Worm (Caenorhabditis elegans) whole organism, L1 larva: ENCODE results near the gene Y57G11B.8.

Experiments
- C16A3.4 ChIP-seq: fragments of 150-350 bp; optimal IDR thresholded peaks from 2 replicates; lab custom pipeline; 2014; ENCODE audit warnings: missing biosample characterization, missing genetic modification characterization
- C34B4.2 ChIP-seq: sonication (generic microtip); optimal IDR thresholded peaks from 2 replicates; lab custom pipeline; 2017; ENCODE audit warnings: mild to moderate bottlenecking, missing genetic modification characterization, missing compliant biosample characterization
- alr-1 ChIP-seq: fragments of 200-800 bp; sonication (Bioruptor generic); optimal IDR thresholded peaks from 2 replicates; lab custom pipeline; 2018; ENCODE audit warnings: borderline replicate concordance, mild to moderate bottlenecking, missing genetic modification characterization, missing compliant biosample characterization
- blmp-1 ChIP-seq: fragments of 150-350 bp; optimal IDR thresholded peaks from 2 replicates; lab custom pipeline; 2014; ENCODE audit warnings: missing biosample characterization, missing genetic modification characterization
- ceh-63 ChIP-seq: fragments of 200-800 bp; sonication (Bioruptor generic); optimal IDR thresholded peaks from 2 replicates; lab custom pipeline; 2018; ENCODE audit warnings: mild to moderate bottlenecking, missing genetic modification characterization, missing compliant biosample characterization
- ceh-8 ChIP-seq: fragments of 200-800 bp; sonication (Bioruptor generic); optimal IDR thresholded peaks from 2 replicates; lab custom pipeline; 2018; ENCODE audit warnings: mild to moderate bottlenecking, missing genetic modification characterization, moderate library complexity, missing compliant biosample characterization
- ceh-82 ChIP-seq, 3 experiments: fragments of 150-350 bp in 1 of 3; sonication (generic microtip) in 2 of 3; optimal IDR thresholded peaks; 2 replicates each; lab custom pipeline; 2014 to 2017; ENCODE audit warnings: missing biosample characterization in 3 of 3, missing genetic modification characterization in 3 of 3
- ceh-88 ChIP-seq: fragments of 200-800 bp; sonication (Bioruptor generic); IDR thresholded peaks from 2 replicates; pipeline ENCODE4 v1.3.6; 2022; ENCODE audit warnings: missing genetic modification characterization, missing compliant biosample characterization
- ceh-90 ChIP-seq: sonication (generic microtip); optimal IDR thresholded peaks from 2 replicates; lab custom pipeline; 2016; ENCODE audit warnings: missing genetic modification characterization, missing compliant biosample characterization
- ces-1 ChIP-seq: fragments of 150-350 bp; optimal IDR thresholded peaks from 2 replicates; lab custom pipeline; 2014; ENCODE audit warnings: missing biosample characterization, missing genetic modification reagents, missing genetic modification characterization
- dpl-1 ChIP-seq, 3 experiments: fragments of 150-350 bp in 2 of 3; sonication (generic microtip) in 1 of 3; optimal IDR thresholded peaks; 2 replicates each; lab custom pipeline; 2014 to 2017; ENCODE audit warnings: missing biosample characterization in 3 of 3, missing genetic modification characterization in 3 of 3, missing genetic modification reagents in 3 of 3
- dsc-1 ChIP-seq: sonication (generic microtip); optimal IDR thresholded peaks from 2 replicates; lab custom pipeline; 2016; ENCODE audit warnings: mild to moderate bottlenecking, missing genetic modification characterization, missing compliant biosample characterization
- efl-1 ChIP-seq, 4 experiments: fragments of 150-350 bp; optimal IDR thresholded peaks in 3 of 4; peaks in 1 of 4; 1 replicate in 1 of 4; 2 replicates in 3 of 4; lab custom pipeline; 2014; ENCODE audit warnings: missing biosample characterization in 2 of 4, missing genetic modification characterization in 2 of 4, missing genetic modification reagents in 2 of 4
- egl-13 ChIP-seq: sonication (generic microtip); optimal IDR thresholded peaks from 2 replicates; lab custom pipeline; 2016; ENCODE audit warnings: missing genotype, missing genetic modification reagents, missing genetic modification characterization, missing compliant biosample characterization
- elt-3 ChIP-seq, 6 experiments: fragments of 150-350 bp in 1 of 6; sonication (generic microtip); optimal IDR thresholded peaks; 2 replicates each; lab custom pipeline; 2017 to 2018; ENCODE audit warnings: missing biosample characterization in 6 of 6, missing genetic modification characterization in 6 of 6, inconsistent platforms in 1 of 6
- ets-5 ChIP-seq: fragments of 200-800 bp; sonication (Bioruptor generic); IDR thresholded peaks from 2 replicates; pipeline ENCODE4 v1.3.6; 2022; ENCODE audit warnings: missing genetic modification characterization, missing compliant biosample characterization
- fkh-4 ChIP-seq: sonication (generic microtip); optimal IDR thresholded peaks from 2 replicates; lab custom pipeline; 2016; ENCODE audit warnings: missing compliant biosample characterization, missing genetic modification characterization, borderline replicate concordance
- hlh-17 ChIP-seq: fragments of 200-800 bp; sonication (Bioruptor generic); optimal IDR thresholded peaks from 2 replicates; lab custom pipeline; 2018; ENCODE audit warnings: missing genetic modification characterization, mild to moderate bottlenecking, missing compliant biosample characterization, moderate library complexity, borderline replicate concordance
- isw-1 ChIP-seq: fragments of 200-800 bp; sonication (Bioruptor generic); IDR thresholded peaks from 2 replicates; pipeline ENCODE4 v1.3.6; 2022; ENCODE audit warnings: missing genetic modification characterization, missing compliant biosample characterization
- jun-1 ChIP-seq: fragments of 150-350 bp; optimal IDR thresholded peaks from 2 replicates; lab custom pipeline; 2014; ENCODE audit warnings: missing biosample characterization, missing genetic modification reagents, missing genetic modification characterization
- lin-14 ChIP-seq: fragments of 200-800 bp; sonication (Bioruptor generic); optimal IDR thresholded peaks from 2 replicates; lab custom pipeline; 2018; ENCODE audit warnings: mild to moderate bottlenecking, missing genetic modification characterization, moderate library complexity, missing compliant biosample characterization
- lin-35 ChIP-seq, 2 experiments: fragments of 150-350 bp; optimal IDR thresholded peaks; 2 replicates each; lab custom pipeline; 2014; ENCODE audit warnings: missing biosample characterization in 2 of 2, missing genetic modification characterization in 2 of 2, missing genetic modification reagents in 2 of 2
- lsy-2 ChIP-seq, 2 experiments: fragments of 150-350 bp; optimal IDR thresholded peaks; 2 replicates each; lab custom pipeline; 2014; ENCODE audit warnings: missing biosample characterization in 2 of 2, missing genetic modification characterization in 2 of 2
- mdl-1 ChIP-seq, 2 experiments: fragments of 150-350 bp; optimal IDR thresholded peaks; 2 replicates each; lab custom pipeline; 2014 to 2017; ENCODE audit warnings: missing biosample characterization in 2 of 2, missing genetic modification characterization in 2 of 2, inconsistent platforms in 1 of 2
- mep-1 ChIP-seq: fragments of 150-350 bp; optimal IDR thresholded peaks from 2 replicates; lab custom pipeline; 2014; ENCODE audit warnings: missing biosample characterization, missing genetic modification characterization
- nhr-28 ChIP-seq: fragments of 150-350 bp; optimal IDR thresholded peaks from 2 replicates; lab custom pipeline; 2014; ENCODE audit warnings: missing biosample characterization, missing genetic modification characterization
- nhr-76 ChIP-seq: sonication (generic microtip); optimal IDR thresholded peaks from 2 replicates; lab custom pipeline; 2017; ENCODE audit warnings: missing biosample characterization, missing genetic modification characterization
- nhr-85 ChIP-seq: sonication (generic microtip); peaks from one replicate; lab custom pipeline; 2016; ENCODE audit warnings: missing genetic modification characterization, inconsistent platforms, missing compliant biosample characterization
- nhr-90 ChIP-seq: sonication (generic microtip); optimal IDR thresholded peaks from 2 replicates; lab custom pipeline; 2016; ENCODE audit warnings: mild to moderate bottlenecking, missing genetic modification characterization, missing compliant biosample characterization; ENCODE audit not compliant: poor library complexity
- pqm-1 ChIP-seq: sonication (generic microtip); optimal IDR thresholded peaks from 3 replicates; lab custom pipeline; 2017; ENCODE audit warnings: missing biosample characterization, missing genetic modification characterization
- rnt-1 ChIP-seq: sonication (generic microtip); optimal IDR thresholded peaks from 2 replicates; lab custom pipeline; 2016; ENCODE audit warnings: mild to moderate bottlenecking, missing genetic modification characterization, moderate library complexity, missing compliant biosample characterization
- sptf-1 ChIP-seq: fragments of 150-350 bp; optimal IDR thresholded peaks from 2 replicates; lab custom pipeline; 2014; ENCODE audit warnings: missing biosample characterization, missing genetic modification characterization
- sup-37 ChIP-seq: fragments of 200-800 bp; sonication (Bioruptor generic); optimal IDR thresholded peaks from 2 replicates; lab custom pipeline; 2018; ENCODE audit warnings: mild to moderate bottlenecking, missing genetic modification characterization, missing compliant biosample characterization
- tlp-1 ChIP-seq: fragments of 150-350 bp; optimal IDR thresholded peaks from 2 replicates; lab custom pipeline; 2014; ENCODE audit warnings: missing biosample characterization, missing genetic modification characterization
- unc-98 ChIP-seq: fragments of 200-800 bp; sonication (Bioruptor generic); IDR thresholded peaks from 2 replicates; pipeline ENCODE4 v1.3.6; 2022; ENCODE audit warnings: missing genetic modification characterization, missing compliant biosample characterization
- zip-4 ChIP-seq: fragments of 200-800 bp; sonication (Bioruptor generic); optimal IDR thresholded peaks from 2 replicates; lab custom pipeline; 2018; ENCODE audit warnings: mild to moderate bottlenecking, missing genetic modification characterization, moderate library complexity, missing compliant biosample characterization
- ztf-11 ChIP-seq, 2 experiments: sonication (generic microtip); optimal IDR thresholded peaks; 2 replicates each; lab custom pipeline; 2016 to 2017; ENCODE audit warnings: missing genetic modification characterization in 2 of 2, missing biosample characterization in 1 of 2, missing compliant biosample characterization in 1 of 2

Y57G11B.8 gene

ce11 chrIV:14532366-14532765 lies 46.1 kb downstream of the Y57G11B.8 start:
- no peak for TF ChIP-seq rnt-1 (tag; lab: Kevin White, UChicago)
- TF ChIP-seq ceh-90 (tag; lab: Kevin White, UChicago): no peak
- TF ChIP-seq efl-1 (optimal IDR thresholded peaks at IDR 0.05; lab: Kevin White, UChicago): peak in 1 of 2 experiments; percentile 43
- TF ChIP-seq efl-1 (GFP tag; optimal IDR thresholded peaks at IDR 0.05 in 1 of 2; lab: Kevin White, UChicago): peak in 1 of 2 experiments; percentile 45
- TF ChIP-seq zip-4: peak; percentile 65
- peak; percentile 4 for TF ChIP-seq blmp-1 (tag; lab: Kevin White, UChicago)
- TF ChIP-seq nhr-85 (tag; lab: Kevin White, UChicago): peak; percentile 31
- TF ChIP-seq dpl-1 (GFP tag; optimal IDR thresholded peaks at IDR 0.05; lab: Kevin White, UChicago): peak in 2 of 3 experiments; percentile 6 to 38
- TF ChIP-seq lin-35 (GFP tag; optimal IDR thresholded peaks at IDR 0.05; lab: Kevin White, UChicago): peak in 1 of 2 experiments; percentile 8

- TF ChIP-seq ceh-8 (GFP tag; lab: Kevin White, UChicago): no peak
- no peak for TF ChIP-seq C34B4.2 (tag; lab: Kevin White, UChicago)
- TF ChIP-seq efl-1 (optimal IDR thresholded peaks at IDR 0.05; lab: Kevin White, UChicago): no peak
- no peak for TF ChIP-seq efl-1 (GFP tag; optimal IDR thresholded peaks at IDR 0.05 in 1 of 2; lab: Kevin White, UChicago)
- no peak for TF ChIP-seq sptf-1
- TF ChIP-seq nhr-28: no peak
- no peak for TF ChIP-seq dsc-1 (tag; lab: Kevin White, UChicago)
- no peak for TF ChIP-seq sup-37 (GFP tag; lab: Kevin White, UChicago)
- TF ChIP-seq fkh-4 (tag; lab: Kevin White, UChicago): no peak
- no peak for TF ChIP-seq nhr-76 (tag; lab: Kevin White, UChicago)
- no peak for TF ChIP-seq nhr-90 (tag; lab: Kevin White, UChicago)
- TF ChIP-seq blmp-1 (tag; lab: Kevin White, UChicago): no peak
- TF ChIP-seq ztf-11 (tag; optimal IDR thresholded peaks at IDR 0.05; lab: Kevin White, UChicago): no peak
- no peak for TF ChIP-seq ceh-63 (GFP tag; lab: Kevin White, UChicago)
- no peak for TF ChIP-seq pqm-1 (tag; lab: Kevin White, UChicago)
Measured at ce11 chrIV:14530031-14530430, 48.5 kb downstream of the Y57G11B.8 start.

ce11 chrIV:14528718-14529117 lies 49.8 kb downstream of the Y57G11B.8 start, which contains the start of gene T27E7.3:
Gene T27E7.3 (plus strand): TSS chrIV:14529018.
- TF ChIP-seq lin-35 (GFP tag; optimal IDR thresholded peaks at IDR 0.05; lab: Kevin White, UChicago): no peak
- no peak for TF ChIP-seq C16A3.4 (tag; lab: Kevin White, UChicago)
- no peak for TF ChIP-seq lin-14 (GFP tag; lab: Kevin White, UChicago)
- TF ChIP-seq jun-1: no peak
- no peak for TF ChIP-seq tlp-1 (tag; lab: Kevin White, UChicago)
- TF ChIP-seq isw-1 (GFP tag; lab: Robert Waterston, UW): no peak
- no peak for TF ChIP-seq mdl-1 (tag; optimal IDR thresholded peaks at IDR 0.05; lab: Kevin White, UChicago)
- TF ChIP-seq ceh-82 (tag; optimal IDR thresholded peaks at IDR 0.05; lab: Kevin White, UChicago): no peak
- no peak for TF ChIP-seq blmp-1 (tag; lab: Kevin White, UChicago)
- TF ChIP-seq hlh-17 (GFP tag; lab: Kevin White, UChicago): no peak
- TF ChIP-seq alr-1 (tag; lab: Kevin White, UChicago): no peak
- TF ChIP-seq lsy-2 (tag; optimal IDR thresholded peaks at IDR 0.05; lab: Kevin White, UChicago): no peak
- TF ChIP-seq efl-1 (optimal IDR thresholded peaks at IDR 0.05; lab: Kevin White, UChicago): no peak
- no peak for TF ChIP-seq efl-1 (GFP tag; optimal IDR thresholded peaks at IDR 0.05 in 1 of 2; lab: Kevin White, UChicago)
- no peak for TF ChIP-seq elt-3 (tag; optimal IDR thresholded peaks at IDR 0.05; lab: Kevin White, UChicago)
- no peak for TF ChIP-seq ets-5 (GFP tag; lab: Robert Waterston, UW)
- no peak for TF ChIP-seq ces-1 (GFP tag; lab: Kevin White, UChicago)
- no peak for TF ChIP-seq ceh-88
- TF ChIP-seq mep-1: no peak
- no peak for TF ChIP-seq unc-98
- no peak for TF ChIP-seq egl-13 (tag; lab: Kevin White, UChicago)
